Fruit fly (Drosophila melanogaster) S2 (cell line): ENCODE data around the gene Ir7a.

Experiments
- CG8478 ChIP-seq: fragments of >200 bp; optimal IDR thresholded peaks from 2 replicates; lab custom pipeline; 2018
- CTCF ChIP-seq, 2 experiments: fragments of >200 bp; optimal IDR thresholded peaks; 2 replicates each; lab custom pipeline; 2018

DNA sequence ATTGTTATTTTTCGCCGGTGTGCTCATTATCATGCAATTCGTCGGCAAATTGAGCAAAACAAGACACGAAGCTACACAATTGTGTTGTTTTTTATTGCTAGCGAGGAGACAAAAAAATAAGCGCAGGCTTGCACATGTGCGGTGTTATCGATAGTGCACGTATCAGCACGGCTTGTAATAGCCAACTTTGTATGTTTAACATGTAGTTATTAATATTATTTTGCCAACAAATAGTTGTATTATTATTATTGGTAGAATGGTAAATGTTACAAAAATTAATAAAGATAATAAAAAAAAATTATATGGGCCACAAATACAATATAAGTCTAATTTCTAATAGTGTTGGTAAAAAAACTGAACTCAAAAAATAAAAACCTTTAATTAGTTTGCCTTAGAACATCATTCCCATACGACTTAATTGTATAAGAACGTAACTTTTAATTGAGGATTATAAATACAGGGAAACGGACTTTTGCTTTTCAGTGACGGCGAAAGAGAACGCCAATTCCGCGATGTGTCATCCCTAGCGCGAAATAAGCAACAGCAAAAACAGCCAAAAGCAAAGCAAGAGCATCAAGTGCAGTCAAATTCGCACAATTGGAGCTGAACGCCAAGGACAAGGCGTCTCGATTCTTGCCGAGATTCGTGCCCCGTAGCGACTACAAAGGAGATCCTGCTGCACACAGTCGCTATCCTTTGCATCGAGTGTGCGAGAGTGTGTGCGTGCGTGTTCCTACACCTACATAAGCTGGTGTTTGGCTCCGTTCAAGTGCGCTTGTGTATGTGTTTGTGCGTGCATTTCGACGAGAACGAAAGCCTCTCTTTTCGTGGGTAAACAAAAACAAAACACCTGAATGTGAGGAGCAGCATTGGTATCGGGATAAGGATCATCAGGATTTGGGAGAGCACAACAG lies 36.3 kb upstream of the Ir7a start, which contains the start of the genes NELF-B and CG12155:
- TF ChIP-seq CG8478 (lab: Kevin White, UChicago) (no peak), CTCF (optimal IDR thresholded peaks at IDR 0.05; lab: Kevin White, UChicago) (no peak)
